Fruit fly (Drosophila melanogaster): ENCODE measurements around the gene bif.

bif gene

dm6 chrX:11681558-11682551 is 3.1 kb downstream of the bif start (continued):
- TF ChIP-seq CG7357 (GFP tag; IDR thresholded peaks at IDR 0.05) (no peak), otp (GFP tag; IDR thresholded peaks at IDR 0.05) (no peak), ranshi (GFP tag; IDR thresholded peaks at IDR 0.05) (peak; percentile 40; the same call in 1 of the 2 replicates), CG7928 (GFP tag; optimal IDR thresholded peaks at IDR 0.05) (peak; percentile 32), gt (GFP tag; IDR thresholded peaks at IDR 0.05) (no peak), shn (GFP tag; optimal IDR thresholded peaks at IDR 0.05) (peak; percentile 79), CG10274 (GFP tag; optimal IDR thresholded peaks at IDR 0.05) (peak; percentile 41), Drgx (GFP tag; IDR thresholded peaks at IDR 0.05) (no peak), Fer3 (tag; optimal IDR thresholded peaks at IDR 0.05) (peak; percentile 49), tna (GFP tag; IDR thresholded peaks at IDR 0.05; ENCODE audit: partially characterized antibody) (no peak), CG11093 (GFP tag; IDR thresholded peaks at IDR 0.05) (no peak), Dip2 (GFP tag; IDR thresholded peaks at IDR 0.05) (no peak), Pdp1 (GFP tag; optimal IDR thresholded peaks at IDR 0.05) (peak; percentile 60 to 63), ind (GFP tag; optimal IDR thresholded peaks at IDR 0.05) (peak; percentile 73), eve (GFP tag; optimal IDR thresholded peaks at IDR 0.05) (no peak), ems (GFP tag; optimal IDR thresholded peaks at IDR 0.05) (peak; percentile 43), ase (GFP tag; IDR thresholded peaks at IDR 0.05) (no peak; the same call in 2 of the 3 replicates), dmrt99B (tag; optimal IDR thresholded peaks at IDR 0.05) (peak; percentile 71), chn (GFP tag; optimal IDR thresholded peaks at IDR 0.05) (peak; percentile 53), CG14050 (GFP tag; IDR thresholded peaks at IDR 0.05) (no peak; the same call in 2 of the 3 replicates), Atf3 (GFP tag; optimal IDR thresholded peaks at IDR 0.05) (peak; percentile 23), NFAT (GFP tag; IDR thresholded peaks at IDR 0.05) (peak; percentile 41; the same call in 1 of the 2 replicates), CG18619 (GFP tag; optimal IDR thresholded peaks at IDR 0.05) (peak; percentile 41), pan (optimal IDR thresholded peaks at IDR 0.05) (no peak), pan (GFP tag; optimal IDR thresholded peaks at IDR 0.05 in 1 of 2, IDR thresholded peaks at IDR 0.05 in 1 of 2) (no peak), Blimp-1 (GFP tag; optimal IDR thresholded peaks at IDR 0.05) (peak; percentile 40), Hey (tag; optimal IDR thresholded peaks at IDR 0.05) (no peak), Opbp (GFP tag; IDR thresholded peaks at IDR 0.05; ENCODE audit: partially characterized antibody) (no peak), HLH54F (GFP tag; optimal IDR thresholded peaks at IDR 0.05) (peak; percentile 70), tgo (GFP tag; IDR thresholded peaks at IDR 0.05) (peak; percentile 19; the same call in 1 of the 3 replicates), Atf-2 (GFP tag; optimal IDR thresholded peaks at IDR 0.05) (no peak), Sry-δ (GFP tag; optimal IDR thresholded peaks at IDR 0.05) (peak; percentile 75), sna (GFP tag; IDR thresholded peaks at IDR 0.05; ENCODE audit: partially characterized antibody) (0 out of 2 replicates have a peak, but pooled peaks have one; percentile 12), pb (GFP tag; optimal IDR thresholded peaks at IDR 0.05) (peak; percentile 31), row (GFP tag; IDR thresholded peaks at IDR 0.05) (peak; percentile 79), CTCF (GFP tag; optimal IDR thresholded peaks at IDR 0.05) (peak; percentile 87), trem (tag; optimal IDR thresholded peaks at IDR 0.05) (peak; percentile 38), insv (GFP tag; optimal IDR thresholded peaks at IDR 0.05) (peak in 1 of 2 experiments; percentile 31), BtbVII (GFP tag; optimal IDR thresholded peaks at IDR 0.05) (peak; percentile 59), CoRest (tag; optimal IDR thresholded peaks at IDR 0.05) (peak; percentile 76), fd64A (GFP tag; optimal IDR thresholded peaks at IDR 0.05) (no peak), CG9797 (GFP tag; optimal IDR thresholded peaks at IDR 0.05) (peak; percentile 2), CG14441 (GFP tag; IDR thresholded peaks at IDR 0.05) (peak; percentile 53; the same call in 1 of the 2 replicates), CG17912 (GFP tag; optimal IDR thresholded peaks at IDR 0.05) (peak; percentile 23), Dfd (GFP tag; optimal IDR thresholded peaks at IDR 0.05) (no peak), ro (GFP tag; IDR thresholded peaks at IDR 0.05) (no peak), lbe (GFP tag; optimal IDR thresholded peaks at IDR 0.05) (peak; percentile 70), Ets65A (GFP tag) (peak; percentile 93), nerfin-1 (tag; optimal IDR thresholded peaks at IDR 0.05) (peak; percentile 30)

All from whole organism, embryonic.